Worm (Caenorhabditis elegans) whole organism, late embryonic: ENCODE results near the gene F21G4.6.

Experiments
- ama-1 ChIP-seq: fragments of 150-350 bp; optimal IDR thresholded peaks from 2 replicates; lab custom pipeline; 2014
- ceh-18 ChIP-seq: sonication (generic microtip); optimal IDR thresholded peaks from 2 replicates; lab custom pipeline; 2016; ENCODE audit warnings: missing genetic modification characterization, missing compliant biosample characterization
- che-1 ChIP-seq: sonication (generic microtip); optimal IDR thresholded peaks from 2 replicates; lab custom pipeline; 2016; ENCODE audit warnings: mild to moderate bottlenecking, missing genetic modification characterization, missing compliant biosample characterization
- lin-11 ChIP-seq: fragments of 200-800 bp; sonication (Bioruptor generic); optimal IDR thresholded peaks from 2 replicates; lab custom pipeline; 2018; ENCODE audit warnings: mild to moderate bottlenecking, missing genetic modification characterization, missing compliant biosample characterization
- unc-55 ChIP-seq: sonication (generic microtip); optimal IDR thresholded peaks from 2 replicates; lab custom pipeline; 2017; ENCODE audit warnings: missing biosample characterization, missing genetic modification reagents, missing genetic modification characterization

ce11 chrX:9948528-9948927, 31.3 kb upstream of the F21G4.6 start:
- TF ChIP-seq lin-11 (tag; lab: Kevin White, UChicago) (no peak), unc-55 (no peak), che-1 (tag; lab: Kevin White, UChicago) (no peak), ama-1 (lab: Kevin White, UChicago) (no peak), ceh-18 (no peak)
